Worm (Caenorhabditis elegans) whole organism, young adult: Measurements from ENCODE around the gene pals-16.

Experiments
- C06A6.2 ChIP-seq: fragments of 200-800 bp; sonication (Bioruptor generic); conservative IDR thresholded peaks from 2 replicates; pipeline ENCODE4 v1.3.6; 2022; ENCODE audit warnings: missing genetic modification characterization, missing compliant biosample characterization
- D2030.7 ChIP-seq: fragments of 200-800 bp; sonication (Bioruptor generic); IDR thresholded peaks from 2 replicates; pipeline ENCODE4 v1.3.6; 2022; ENCODE audit warnings: missing genetic modification reagents, missing genetic modification characterization, missing compliant biosample characterization
- F33H1.4 ChIP-seq: fragments of 200-800 bp; sonication (Bioruptor generic); IDR thresholded peaks from 2 replicates; pipeline ENCODE4 v1.3.6; 2022; ENCODE audit warnings: missing genetic modification reagents, missing genetic modification characterization, missing compliant biosample characterization
- F55B11.4 ChIP-seq: sonication (generic microtip); optimal IDR thresholded peaks from 2 replicates; lab custom pipeline; 2016; ENCODE audit warnings: missing compliant biosample characterization, missing genetic modification characterization, borderline replicate concordance; ENCODE audit not compliant: insufficient read depth
- Y53F4B.3 ChIP-seq: fragments of 200-800 bp; sonication (Bioruptor generic); IDR thresholded peaks from 2 replicates; pipeline ENCODE4 v1.3.6; 2022; ENCODE audit warnings: missing genetic modification reagents, missing genetic modification characterization, missing compliant biosample characterization
- Y95B8A.8 ChIP-seq: fragments of 200-800 bp; sonication (Bioruptor generic); IDR thresholded peaks from 2 replicates; pipeline ENCODE4 v1.3.6; 2022; ENCODE audit warnings: missing genetic modification reagents, missing genetic modification characterization, missing compliant biosample characterization
- akir-1 ChIP-seq: fragments of 200-800 bp; sonication (Bioruptor generic); optimal IDR thresholded peaks from 2 replicates; lab custom pipeline; 2018; ENCODE audit warnings: mild to moderate bottlenecking, missing genetic modification characterization, moderate library complexity, missing compliant biosample characterization
- ama-1 ChIP-seq, 3 experiments: fragments of 150-350 bp in 1 of 3; sonication (generic microtip) in 2 of 3; optimal IDR thresholded peaks; 2 replicates each; lab custom pipeline; 2014 to 2018; ENCODE audit warnings: missing biosample characterization in 2 of 3, missing genetic modification characterization in 2 of 3, missing genetic modification reagents in 2 of 3
- aptf-2 ChIP-seq: fragments of 200-800 bp; sonication (Bioruptor generic); conservative IDR thresholded peaks from 2 replicates; pipeline ENCODE4 v1.3.6; 2022; ENCODE audit warnings: missing genetic modification reagents, missing genetic modification characterization, missing compliant biosample characterization
- aptf-3 ChIP-seq: fragments of 200-800 bp; sonication (Bioruptor generic); IDR thresholded peaks from 2 replicates; pipeline ENCODE4 v1.3.6; 2022; ENCODE audit warnings: missing genetic modification characterization, missing compliant biosample characterization
- athp-1 ChIP-seq: sonication (generic microtip); optimal IDR thresholded peaks from 2 replicates; lab custom pipeline; 2017; ENCODE audit warnings: mild to moderate bottlenecking, missing genetic modification characterization, missing compliant biosample characterization
- attf-3 ChIP-seq: fragments of 200-800 bp; sonication (Bioruptor generic); conservative IDR thresholded peaks from 2 replicates; pipeline ENCODE4 v1.3.6; 2022; ENCODE audit warnings: missing genetic modification reagents, missing genetic modification characterization, missing compliant biosample characterization
- attf-5 ChIP-seq: fragments of 200-800 bp; sonication (Bioruptor generic); optimal IDR thresholded peaks from 2 replicates; lab custom pipeline; 2018; ENCODE audit warnings: mild to moderate bottlenecking, missing genetic modification characterization, missing compliant biosample characterization
- bed-2 ChIP-seq: fragments of 200-800 bp; sonication (Bioruptor generic); IDR thresholded peaks from 2 replicates; pipeline ENCODE4 v1.3.6; 2022; ENCODE audit warnings: missing genetic modification reagents, missing genetic modification characterization, missing compliant biosample characterization
- ceh-100 ChIP-seq: fragments of 200-800 bp; sonication (Bioruptor generic); IDR thresholded peaks from 2 replicates; pipeline ENCODE4 v1.3.6; 2022; ENCODE audit warnings: missing genetic modification reagents, missing genetic modification characterization, missing compliant biosample characterization
- ceh-27 ChIP-seq: fragments of 200-800 bp; sonication (Bioruptor generic); optimal IDR thresholded peaks from 2 replicates; lab custom pipeline; 2018; ENCODE audit warnings: mild to moderate bottlenecking, missing genetic modification characterization, moderate library complexity, missing compliant biosample characterization
- ceh-91 ChIP-seq: fragments of 200-800 bp; sonication (Bioruptor generic); IDR thresholded peaks from 2 replicates; pipeline ENCODE4 v1.3.6; 2022; ENCODE audit warnings: missing genetic modification reagents, missing genetic modification characterization, missing compliant biosample characterization
- chd-7 ChIP-seq: sonication (generic microtip); optimal IDR thresholded peaks from 2 replicates; lab custom pipeline; 2016; ENCODE audit warnings: mild to moderate bottlenecking, missing genetic modification characterization, moderate library complexity, missing compliant biosample characterization
- die-1 ChIP-seq: sonication (generic microtip); optimal IDR thresholded peaks from 2 replicates; lab custom pipeline; 2016; ENCODE audit warnings: missing genotype, mild to moderate bottlenecking, missing genetic modification characterization, missing compliant biosample characterization
- dpff-1 ChIP-seq: sonication (generic microtip); optimal IDR thresholded peaks from 2 replicates; lab custom pipeline; 2017; ENCODE audit warnings: mild to moderate bottlenecking, missing genetic modification characterization, missing compliant biosample characterization
- dpl-1 ChIP-seq: fragments of 150-350 bp; optimal IDR thresholded peaks from 2 replicates; lab custom pipeline; 2014; ENCODE audit warnings: missing biosample characterization, missing genetic modification reagents, missing genetic modification characterization
- efl-1 ChIP-seq: fragments of 150-350 bp; optimal IDR thresholded peaks from 2 replicates; lab custom pipeline; 2014; ENCODE audit warnings: missing biosample characterization, missing genetic modification reagents, missing genetic modification characterization
- egl-44 ChIP-seq: fragments of 200-800 bp; sonication (Bioruptor generic); IDR thresholded peaks from 2 replicates; pipeline ENCODE4 v1.3.6; 2022; ENCODE audit warnings: missing genetic modification reagents, missing genetic modification characterization, missing compliant biosample characterization
- ets-4 ChIP-seq: fragments of 200-800 bp; sonication (Bioruptor generic); optimal IDR thresholded peaks from 2 replicates; lab custom pipeline; 2018; ENCODE audit warnings: mild to moderate bottlenecking, missing genetic modification characterization, missing compliant biosample characterization
- gei-17 ChIP-seq: fragments of 200-800 bp; sonication (Bioruptor generic); optimal IDR thresholded peaks from 2 replicates; lab custom pipeline; 2018; ENCODE audit warnings: mild to moderate bottlenecking, missing genetic modification characterization, missing compliant biosample characterization
- hlh-12 ChIP-seq: sonication (generic microtip); optimal IDR thresholded peaks from 2 replicates; lab custom pipeline; 2016; ENCODE audit warnings: missing genetic modification characterization, missing compliant biosample characterization
- hlh-26 ChIP-seq: fragments of 200-800 bp; sonication (Bioruptor generic); conservative IDR thresholded peaks from 2 replicates; pipeline ENCODE4 v1.3.6; 2022; ENCODE audit warnings: missing genetic modification reagents, missing genetic modification characterization, missing compliant biosample characterization
- hmg-20 ChIP-seq: fragments of 200-800 bp; sonication (Bioruptor generic); IDR thresholded peaks from 2 replicates; pipeline ENCODE4 v1.3.6; 2022; ENCODE audit warnings: missing genetic modification reagents, missing genetic modification characterization, missing compliant biosample characterization
- lag-1 ChIP-seq: fragments of 200-800 bp; sonication (Bioruptor generic); IDR thresholded peaks from 2 replicates; pipeline ENCODE4 v1.3.6; 2022; ENCODE audit warnings: missing genetic modification reagents, missing genetic modification characterization, missing compliant biosample characterization
- lin-40 ChIP-seq: sonication (generic microtip); optimal IDR thresholded peaks from 2 replicates; lab custom pipeline; 2016; ENCODE audit warnings: missing genetic modification characterization, mild to moderate bottlenecking, missing compliant biosample characterization, missing genotype, missing genetic modification reagents
- lin-54 ChIP-seq: fragments of 200-800 bp; sonication (Bioruptor generic); optimal IDR thresholded peaks from 2 replicates; lab custom pipeline; 2018; ENCODE audit warnings: mild to moderate bottlenecking, missing genetic modification characterization, missing compliant biosample characterization
- lsy-27 ChIP-seq: sonication (generic microtip); optimal IDR thresholded peaks from 2 replicates; lab custom pipeline; 2017; ENCODE audit warnings: missing genetic modification characterization, mild to moderate bottlenecking, missing compliant biosample characterization, antibody characterized with exemption, missing genotype, borderline replicate concordance; ENCODE audit not compliant: insufficient read depth
- madf-6 ChIP-seq: fragments of 200-800 bp; sonication (Bioruptor generic); IDR thresholded peaks from 2 replicates; pipeline ENCODE4 v1.3.6; 2022; ENCODE audit warnings: missing genetic modification reagents, missing genetic modification characterization, missing compliant biosample characterization
- mel-28 ChIP-seq: sonication (generic microtip); optimal IDR thresholded peaks from 2 replicates; lab custom pipeline; 2016; ENCODE audit warnings: borderline replicate concordance, mild to moderate bottlenecking, missing genetic modification characterization, missing compliant biosample characterization
- nfya-2 ChIP-seq: fragments of 200-800 bp; sonication (Bioruptor generic); IDR thresholded peaks from 2 replicates; pipeline ENCODE4 v1.3.6; 2022; ENCODE audit warnings: missing genetic modification reagents, missing genetic modification characterization, missing compliant biosample characterization
- nhr-80 ChIP-seq: sonication (generic microtip); optimal IDR thresholded peaks from 2 replicates; lab custom pipeline; 2016; ENCODE audit warnings: missing genetic modification characterization, missing compliant biosample characterization
- pha-4 ChIP-seq: fragments of 150-350 bp; sonication (generic microtip); optimal IDR thresholded peaks from 2 replicates; lab custom pipeline; 2014; ENCODE audit warnings: missing biosample characterization, missing genetic modification reagents, missing genetic modification characterization
- tbp1 ChIP-seq: fragments of 200-800 bp; sonication (Bioruptor generic); optimal IDR thresholded peaks from 2 replicates; lab custom pipeline; 2018; ENCODE audit warnings: mild to moderate bottlenecking, missing genetic modification characterization, missing compliant biosample characterization
- xnd-1 ChIP-seq: sonication (generic microtip); optimal IDR thresholded peaks from 2 replicates; lab custom pipeline; 2016; ENCODE audit warnings: missing genotype, missing genetic modification reagents, missing genetic modification characterization, missing compliant biosample characterization
- zfh-2 ChIP-seq: fragments of 200-800 bp; sonication (Bioruptor generic); conservative IDR thresholded peaks from 2 replicates; pipeline ENCODE4 v1.3.6; 2022; ENCODE audit warnings: missing genetic modification reagents, missing genetic modification characterization, missing compliant biosample characterization
- ztf-3 ChIP-seq: fragments of 200-800 bp; sonication (Bioruptor generic); optimal IDR thresholded peaks from 2 replicates; lab custom pipeline; 2018; ENCODE audit warnings: mild to moderate bottlenecking, missing genetic modification characterization, missing compliant biosample characterization

pals-16 gene

ce11 chrIII:1419700-1420356 lies 20.1 kb downstream of the pals-16 start (continued):
- TF ChIP-seq ztf-3 (GFP tag; lab: Kevin White, UChicago) (peak; percentile 74), chd-7 (tag; lab: Kevin White, UChicago) (peak; percentile 93), lsy-27 (tag; lab: Kevin White, UChicago) (no peak), lag-1 (GFP tag; lab: Robert Waterston, UW) (no peak), D2030.7 (GFP tag; lab: Robert Waterston, UW) (peak; percentile 58; the same call in 1 of the 2 replicates), lin-54 (GFP tag; lab: Kevin White, UChicago) (peak; percentile 83)

- TF ChIP-seq dpl-1 (GFP tag; lab: Kevin White, UChicago): peak; percentile 41
- TF ChIP-seq D2030.7 (GFP tag; lab: Robert Waterston, UW): peak; percentile 53
- TF ChIP-seq efl-1 (GFP tag; lab: Kevin White, UChicago): peak; percentile 55
- peak; percentile 39 for TF ChIP-seq F33H1.4 (GFP tag; lab: Robert Waterston, UW)
- TF ChIP-seq madf-6: peak; percentile 43
Measured at ce11 chrIII:1420357-1420814, 20.6 kb downstream of the pals-16 start.

- TF ChIP-seq die-1 (no peak), F55B11.4 (tag; lab: Kevin White, UChicago) (no peak), zfh-2 (GFP tag; lab: Robert Waterston, UW) (peak; percentile 60; the same call in 1 of the 2 replicates)
Measured at ce11 chrIII:1421436-1421835, 21.7 kb downstream of the pals-16 start.

ce11 chrIII:1424305-1424704 lies 24.5 kb downstream of the pals-16 start:
- TF ChIP-seq xnd-1 (tag; lab: Kevin White, UChicago) (no peak), tbp1 (GFP tag; lab: Kevin White, UChicago) (peak; percentile 99), mel-28 (tag; lab: Kevin White, UChicago) (peak; percentile 36), ceh-100 (peak; percentile 52; the same call in 1 of the 2 replicates), attf-3 (GFP tag; lab: Robert Waterston, UW) (peak; percentile 36; the same call in 1 of the 2 replicates), hlh-12 (tag; lab: Kevin White, UChicago) (no peak), dpff-1 (tag; lab: Kevin White, UChicago) (no peak), hmg-20 (GFP tag; lab: Robert Waterston, UW) (peak; percentile 73; the same call in 1 of the 2 replicates), aptf-3 (GFP tag; lab: Robert Waterston, UW) (no peak; the same call in 1 of the 2 replicates), akir-1 (GFP tag; lab: Kevin White, UChicago) (no peak), ets-4 (GFP tag; lab: Kevin White, UChicago) (no peak), gei-17 (GFP tag; lab: Kevin White, UChicago) (peak; percentile 15), athp-1 (peak; percentile 54), ama-1 (optimal IDR thresholded peaks at IDR 0.05; lab: Kevin White, UChicago) (no peak), ama-1 (GFP tag; optimal IDR thresholded peaks at IDR 0.05; lab: Kevin White, UChicago) (peak in 1 of 2 experiments; percentile 90), ceh-27 (GFP tag; lab: Kevin White, UChicago) (peak; percentile 82), attf-5 (GFP tag; lab: Kevin White, UChicago) (peak; percentile 57), bed-2 (no peak), nhr-80 (tag; lab: Kevin White, UChicago) (peak; percentile 18), aptf-2 (no peak; the same call in 1 of the 2 replicates), hlh-26 (no peak), Y95B8A.8 (GFP tag; lab: Robert Waterston, UW) (0 out of 2 replicates have a peak, but pooled peaks have one; percentile 33), ceh-91 (GFP tag; lab: Robert Waterston, UW) (0 out of 2 replicates have a peak, but pooled peaks have one; percentile 10), zfh-2 (GFP tag; lab: Robert Waterston, UW) (peak; percentile 93), C06A6.2 (GFP tag; lab: Robert Waterston, UW) (no peak), pha-4 (tag; lab: Kevin White, UChicago) (no peak), Y53F4B.3 (GFP tag; lab: Robert Waterston, UW) (peak; percentile 48; the same call in 1 of the 2 replicates), nfya-2 (GFP tag; lab: Robert Waterston, UW) (no peak), lin-40 (tag; lab: Kevin White, UChicago) (peak; percentile 61), egl-44 (GFP tag; lab: Robert Waterston, UW) (peak; percentile 80; the same call in 1 of the 2 replicates)
